Worm (Caenorhabditis elegans) whole organism, early embryonic: Measurements from ENCODE around the gene csn-3.

Experiments used
- B0310.2 ChIP-seq: sonication (generic microtip); optimal IDR thresholded peaks from 2 replicates; lab custom pipeline; 2016; ENCODE audit warnings: mild to moderate bottlenecking, missing genetic modification characterization, missing compliant biosample characterization
- aly-1 ChIP-seq: sonication (generic microtip); optimal IDR thresholded peaks from 2 replicates; lab custom pipeline; 2016; ENCODE audit warnings: missing genetic modification characterization, missing compliant biosample characterization
- flt-1 ChIP-seq: fragments of 200-800 bp; sonication (Bioruptor generic); IDR thresholded peaks from 2 replicates; pipeline ENCODE4 v1.3.6; 2022; ENCODE audit warnings: missing genetic modification characterization, missing compliant biosample characterization
- hmbx-1 ChIP-seq: sonication (generic microtip); optimal IDR thresholded peaks from 2 replicates; lab custom pipeline; 2016; ENCODE audit warnings: mild to moderate bottlenecking, missing genetic modification characterization, missing compliant biosample characterization
- sea-1 ChIP-seq: fragments of 200-800 bp; sonication (Bioruptor generic); conservative IDR thresholded peaks from 2 replicates; pipeline ENCODE4 v1.3.6; 2022; ENCODE audit warnings: missing genetic modification characterization, missing compliant biosample characterization
- tbx-11 ChIP-seq: fragments of 200-800 bp; sonication (Bioruptor generic); IDR thresholded peaks from 2 replicates; pipeline ENCODE4 v1.3.6; 2022; ENCODE audit warnings: missing genetic modification characterization, missing compliant biosample characterization

DNA sequence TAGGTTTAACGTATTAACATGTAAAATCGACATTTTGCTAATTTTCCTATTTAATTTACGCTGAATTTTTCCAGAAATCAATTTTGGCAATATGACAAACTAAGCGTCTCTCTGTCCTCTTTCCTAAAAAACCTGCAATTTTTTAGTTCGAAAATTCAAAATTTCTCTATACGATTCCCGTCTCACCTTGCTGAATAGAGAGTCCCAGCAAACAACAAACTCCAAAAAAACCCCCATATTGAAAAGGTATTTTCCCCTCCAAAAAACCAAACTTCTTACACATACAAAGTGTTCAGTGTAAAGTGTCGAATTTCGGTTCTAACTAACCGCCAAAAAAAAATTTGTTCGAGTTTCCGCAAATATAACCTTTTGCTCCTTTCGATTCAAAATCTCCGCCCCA is 10.4 kb upstream of the csn-3 start, which contains the start of gene pnc-1:
- TF ChIP-seq tbx-11 (GFP tag; lab: Robert Waterston, UW) (no peak), flt-1 (GFP tag; lab: Robert Waterston, UW) (no peak), aly-1 (tag; lab: Kevin White, UChicago) (no peak), B0310.2 (tag; lab: Kevin White, UChicago) (no peak), hmbx-1 (no peak), sea-1 (GFP tag; lab: Robert Waterston, UW) (no peak)
